In genomic region chrX:14853712-14854217, ce11 we compare ENCODE assay signal across 1 worm cellular context.
A peak's percentile ranks its signal among the peaks of the same experiment; 100 is the strongest.
TF ChIP-seq lines count a peak whose summit lies in the region.

TSS of gene C27C12.1 (minus strand) at chrX:14853762.
TSS of gene C27C12.4 (plus strand) at chrX:14854086.

TF ChIP-seq in whole organism, L4 larva, 104 proteins besides CTCF, POLR2A, EP300 and RAD21 (continued from another document):
- TF ChIP-seq aha-1 (tag; lab: Kevin White, UChicago) (no peak), zfp-2 (tag; optimal IDR thresholded peaks at IDR 0.05; lab: Kevin White, UChicago) (no peak), ama-1 (optimal IDR thresholded peaks at IDR 0.05; lab: Kevin White, UChicago) (no peak), hlh-30 (tag; optimal IDR thresholded peaks at IDR 0.05; lab: Kevin White, UChicago; ENCODE audit: insufficient read depth) (peak; percentile 86), unc-39 (tag; optimal IDR thresholded peaks at IDR 0.05; lab: Kevin White, UChicago) (no peak), F26F4.8 (GFP tag; conservative IDR thresholded peaks at IDR 0.05; lab: Robert Waterston, UW) (no peak), php-3 (GFP tag; IDR thresholded peaks at IDR 0.05; lab: Robert Waterston, UW) (no peak), F44E2.7 (GFP tag; IDR thresholded peaks at IDR 0.05; lab: Robert Waterston, UW) (no peak), hmg-1.1 (GFP tag; IDR thresholded peaks at IDR 0.05; lab: Robert Waterston, UW) (peak; percentile 92), nhr-111 (GFP tag; optimal IDR thresholded peaks at IDR 0.05; lab: Kevin White, UChicago) (no peak), mes-2 (tag; optimal IDR thresholded peaks at IDR 0.05; lab: Kevin White, UChicago; ENCODE audit: poor library complexity, severe bottlenecking) (peak; percentile 94), F37D6.2 (tag; optimal IDR thresholded peaks at IDR 0.05; lab: Kevin White, UChicago) (peak; percentile 58), dve-1 (tag; optimal IDR thresholded peaks at IDR 0.05; lab: Kevin White, UChicago; ENCODE audit: insufficient read depth) (no peak), hif-1 (tag; optimal IDR thresholded peaks at IDR 0.05; lab: Kevin White, UChicago) (peak in 1 of 2 experiments; percentile 86), pha-4 (GFP tag; IDR thresholded peaks at IDR 0.05; lab: Robert Waterston, UW) (no peak), pha-4 (tag; optimal IDR thresholded peaks at IDR 0.05; lab: Kevin White, UChicago) (peak; percentile 92), nhr-25 (tag; optimal IDR thresholded peaks at IDR 0.05; lab: Kevin White, UChicago; ENCODE audit: borderline replicate concordance, insufficient read depth) (peak; percentile 31), Y75B8A.6 (GFP tag; IDR thresholded peaks at IDR 0.05; lab: Robert Waterston, UW) (no peak), nhr-48 (tag; optimal IDR thresholded peaks at IDR 0.05; lab: Kevin White, UChicago) (peak; percentile 61), Y5F2A.4 (GFP tag; optimal IDR thresholded peaks at IDR 0.05; lab: Kevin White, UChicago) (no peak), mep-1 (tag; optimal IDR thresholded peaks at IDR 0.05; lab: Kevin White, UChicago) (no peak), saeg-2 (GFP tag; IDR thresholded peaks at IDR 0.05; lab: Robert Waterston, UW) (0 out of 2 replicates have a peak, but pooled peaks have one; percentile 19), lsy-2 (tag; optimal IDR thresholded peaks at IDR 0.05; lab: Kevin White, UChicago) (peak; percentile 10 to 88), ceh-62 (tag; optimal IDR thresholded peaks at IDR 0.05; lab: Kevin White, UChicago) (no peak), duxl-1 (tag; optimal IDR thresholded peaks at IDR 0.05; lab: Kevin White, UChicago; ENCODE audit: poor library complexity) (peak; percentile 76), snpc-4 (tag; optimal IDR thresholded peaks at IDR 0.05; lab: Kevin White, UChicago) (no peak)
TF ChIP-seq in whole organism, L4 larva: peak in this region for 38.
